Fruit fly (Drosophila melanogaster): Measurements from ENCODE around the gene Chsy.
A peak's percentile ranks its signal among the peaks of the same experiment; 100 is the strongest.

Gene Chsy

dm6 chrX:15594230-15594857, 1.0 kb upstream of the Chsy start:
- no peak for TF ChIP-seq CG1647 (GFP tag; optimal IDR thresholded peaks at IDR 0.05)
- no peak for TF ChIP-seq Xrp1 (GFP tag; IDR thresholded peaks at IDR 0.05)
- 0 out of 2 replicates have a peak, but pooled peaks have one; percentile 15 for TF ChIP-seq ssp (GFP tag; IDR thresholded peaks at IDR 0.05)
- no peak for TF ChIP-seq Dip2 (GFP tag; IDR thresholded peaks at IDR 0.05)
- no peak for TF ChIP-seq CG31441 (GFP tag; IDR thresholded peaks at IDR 0.05)
- no peak for TF ChIP-seq nmo (GFP tag; optimal IDR thresholded peaks at IDR 0.05)
- TF ChIP-seq zen2 (GFP tag; IDR thresholded peaks at IDR 0.05; ENCODE audit: partially characterized antibody): no peak
- TF ChIP-seq mirr (GFP tag; optimal IDR thresholded peaks at IDR 0.05): no peak
- TF ChIP-seq zfh1 (GFP tag; IDR thresholded peaks at IDR 0.05): peak; percentile 76; the same call in 2 of the 3 replicates
- TF ChIP-seq CG11085 (GFP tag; IDR thresholded peaks at IDR 0.05): peak; percentile 61; the same call in 1 of the 2 replicates
- TF ChIP-seq chif (GFP tag; optimal IDR thresholded peaks at IDR 0.05): peak in 1 of 2 experiments; percentile 41
- TF ChIP-seq cad (GFP tag; optimal IDR thresholded peaks at IDR 0.05): no peak
- no peak for TF ChIP-seq ac (GFP tag; optimal IDR thresholded peaks at IDR 0.05)
- 0 out of 3 replicates have a peak, but pooled peaks have one; percentile 22 for TF ChIP-seq vnd (GFP tag; IDR thresholded peaks at IDR 0.05; ENCODE audit: partially characterized antibody)
- peak; percentile 66; the same call in 2 of the 3 replicates for TF ChIP-seq ken (GFP tag; IDR thresholded peaks at IDR 0.05)
- TF ChIP-seq CG14014 (GFP tag; IDR thresholded peaks at IDR 0.05): 0 out of 2 replicates have a peak, but pooled peaks have one; percentile 32
- no peak for TF ChIP-seq CG10321 (GFP tag; IDR thresholded peaks at IDR 0.05)
- TF ChIP-seq Dfd (GFP tag; optimal IDR thresholded peaks at IDR 0.05): no peak
- TF ChIP-seq CoRest (tag; optimal IDR thresholded peaks at IDR 0.05): peak; percentile 29
- no peak for TF ChIP-seq jing (GFP tag; optimal IDR thresholded peaks at IDR 0.05)
- TF ChIP-seq slou (GFP tag; optimal IDR thresholded peaks at IDR 0.05): no peak
- TF ChIP-seq CG4730 (GFP tag; IDR thresholded peaks at IDR 0.05): 0 out of 2 replicates have a peak, but pooled peaks have one; percentile 24
- TF ChIP-seq fd3F (GFP tag; optimal IDR thresholded peaks at IDR 0.05): no peak
- no peak for TF ChIP-seq zf30C (GFP tag; optimal IDR thresholded peaks at IDR 0.05)
- TF ChIP-seq CG11093 (GFP tag; IDR thresholded peaks at IDR 0.05): 0 out of 3 replicates have a peak, but pooled peaks have one; percentile 10
- no peak for TF ChIP-seq CG11398 (GFP tag; optimal IDR thresholded peaks at IDR 0.05)
- peak; percentile 43 for TF ChIP-seq Chrac-16 (GFP tag; optimal IDR thresholded peaks at IDR 0.05)
- TF ChIP-seq CG10366 (GFP tag; IDR thresholded peaks at IDR 0.05): peak; percentile 20
- peak; percentile 85 for TF ChIP-seq CG32532 (GFP tag; IDR thresholded peaks at IDR 0.05)
- peak; percentile 60 for TF ChIP-seq CG14441 (GFP tag; IDR thresholded peaks at IDR 0.05)
- peak; percentile 25; the same call in 1 of the 3 replicates for TF ChIP-seq CG11560 (tag; IDR thresholded peaks at IDR 0.05)
- TF ChIP-seq Vsx1 (GFP tag; optimal IDR thresholded peaks at IDR 0.05): peak; percentile 8
- peak in 1 of 2 experiments; percentile 24 for TF ChIP-seq Trl (optimal IDR thresholded peaks at IDR 0.05)
- TF ChIP-seq Trl (GFP tag; optimal IDR thresholded peaks at IDR 0.05): no peak
- peak; percentile 50; the same call in 1 of the 3 replicates for TF ChIP-seq H15 (GFP tag; IDR thresholded peaks at IDR 0.05)
- peak; percentile 34; the same call in 1 of the 2 replicates for TF ChIP-seq CG10959 (GFP tag; IDR thresholded peaks at IDR 0.05)
- TF ChIP-seq CG6791 (GFP tag; IDR thresholded peaks at IDR 0.05; ENCODE audit: partially characterized antibody): peak; percentile 33; the same call in 1 of the 3 replicates
- TF ChIP-seq ewg (GFP tag; optimal IDR thresholded peaks at IDR 0.05): no peak
- peak; percentile 51 for TF ChIP-seq CG7839 (tag; optimal IDR thresholded peaks at IDR 0.05)
- TF ChIP-seq CG8944 (GFP tag; optimal IDR thresholded peaks at IDR 0.05): peak; percentile 9
- TF ChIP-seq bsh (GFP tag; optimal IDR thresholded peaks at IDR 0.05): peak in 1 of 2 experiments; percentile 2
- no peak for TF ChIP-seq MESR4 (GFP tag; optimal IDR thresholded peaks at IDR 0.05)
- TF ChIP-seq lbe (GFP tag; optimal IDR thresholded peaks at IDR 0.05): peak; percentile 4
- peak; percentile 74 for TF ChIP-seq Dbx (GFP tag; IDR thresholded peaks at IDR 0.05)
- TF ChIP-seq CG14710 (tag; optimal IDR thresholded peaks at IDR 0.05): no peak
- TF ChIP-seq vfl (GFP tag; optimal IDR thresholded peaks at IDR 0.05): no peak
- peak; percentile 18 for TF ChIP-seq CG17359 (tag; optimal IDR thresholded peaks at IDR 0.05)
- TF ChIP-seq sd (tag; optimal IDR thresholded peaks at IDR 0.05): peak; percentile 28
- peak; percentile 51; the same call in 1 of the 2 replicates for TF ChIP-seq CG9215 (GFP tag; IDR thresholded peaks at IDR 0.05)
- TF ChIP-seq D19A (tag; optimal IDR thresholded peaks at IDR 0.05): peak; percentile 20

All from whole organism, embryonic.